Worm (Caenorhabditis elegans) whole organism, midembryonic: ENCODE measurements around the gene C45G9.12.

Experiments
- T22C8.4 ChIP-seq: fragments of 200-800 bp; sonication (Bioruptor generic); IDR thresholded peaks from 2 replicates; pipeline ENCODE4 v1.3.6; 2022; ENCODE audit warnings: missing genetic modification characterization, missing compliant biosample characterization
- cog-1 ChIP-seq: sonication (generic microtip); optimal IDR thresholded peaks from 2 replicates; lab custom pipeline; 2016; ENCODE audit warnings: missing genetic modification characterization, missing compliant biosample characterization
- flt-1 ChIP-seq: fragments of 200-800 bp; sonication (Bioruptor generic); IDR thresholded peaks from 2 replicates; pipeline ENCODE4 v1.3.6; 2022; ENCODE audit warnings: missing genetic modification characterization, missing compliant biosample characterization
- klf-2 ChIP-seq: fragments of 200-800 bp; sonication (Bioruptor generic); conservative IDR thresholded peaks from 2 replicates; pipeline ENCODE4 v1.3.6; 2022; ENCODE audit warnings: missing genetic modification reagents, missing genetic modification characterization, missing compliant biosample characterization
- med-1 ChIP-seq: sonication (generic microtip); optimal IDR thresholded peaks from 2 replicates; lab custom pipeline; 2017; ENCODE audit warnings: missing genetic modification characterization, mild to moderate bottlenecking, missing compliant biosample characterization, antibody characterized with exemption, missing genetic modification reagents; ENCODE audit not compliant: insufficient read depth
- ref-1 ChIP-seq: fragments of 200-800 bp; sonication (Bioruptor generic); conservative IDR thresholded peaks from 2 replicates; pipeline ENCODE4 v1.3.6; 2022; ENCODE audit warnings: missing genetic modification reagents, missing genetic modification characterization, missing compliant biosample characterization
- tab-1 ChIP-seq: fragments of 200-800 bp; sonication (Bioruptor generic); IDR thresholded peaks from 2 replicates; pipeline ENCODE4 v1.3.6; 2022; ENCODE audit warnings: missing genetic modification characterization, missing compliant biosample characterization
- ztf-23 ChIP-seq: fragments of 200-800 bp; sonication (Bioruptor generic); IDR thresholded peaks from 2 replicates; pipeline ENCODE4 v1.3.6; 2022; ENCODE audit warnings: missing genetic modification reagents, missing genetic modification characterization, missing compliant biosample characterization
- ztf-29 ChIP-seq: fragments of 200-800 bp; sonication (Bioruptor generic); IDR thresholded peaks from 2 replicates; pipeline ENCODE4 v1.3.6; 2022; ENCODE audit warnings: missing genetic modification reagents, missing genetic modification characterization, missing compliant biosample characterization

DNA sequence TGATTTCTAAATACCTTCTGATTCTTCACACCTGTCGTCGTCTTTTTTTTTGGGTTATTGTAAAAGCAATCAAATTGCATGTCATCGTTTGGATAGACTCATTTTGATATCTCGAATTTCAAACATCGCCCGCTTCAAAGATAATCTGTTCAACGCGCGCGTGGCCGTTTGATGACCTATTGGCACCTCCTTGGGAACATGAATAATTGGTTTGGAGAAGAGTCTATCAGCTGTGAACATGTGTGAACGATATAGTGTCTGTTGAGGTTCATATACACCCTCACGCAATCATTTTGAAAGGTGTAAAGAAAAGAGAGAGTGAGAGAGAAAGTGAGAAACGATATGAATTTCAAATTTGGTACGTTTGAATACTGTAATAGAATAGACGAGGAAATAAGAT lies 49.2 kb upstream of the C45G9.12 start:
- no peak for TF ChIP-seq tab-1 (GFP tag; lab: Robert Waterston, UW)
- no peak for TF ChIP-seq ztf-23 (GFP tag; lab: Robert Waterston, UW)
- TF ChIP-seq ztf-29 (GFP tag; lab: Robert Waterston, UW), result no peak
- no peak for TF ChIP-seq med-1 (GFP tag; lab: Kevin White, UChicago)
- no peak for TF ChIP-seq flt-1
- TF ChIP-seq T22C8.4, result no peak
- TF ChIP-seq klf-2, result no peak
- no peak for TF ChIP-seq ref-1 (GFP tag; lab: Robert Waterston, UW)
- no peak for TF ChIP-seq cog-1
